Worm (Caenorhabditis elegans) whole organism, L4/young adult: Measurements from ENCODE around the gene K11H12.4.

Experiments
- W03F9.2 ChIP-seq: fragments of 150-350 bp; optimal IDR thresholded peaks from 2 replicates; lab custom pipeline; 2014; ENCODE audit warnings: missing biosample characterization, missing genetic modification characterization
- dao-5 ChIP-seq: sonication (generic microtip); optimal IDR thresholded peaks from 2 replicates; lab custom pipeline; 2016; ENCODE audit warnings: missing genotype, missing genetic modification characterization, moderate library complexity, missing compliant biosample characterization

- no peak for TF ChIP-seq dao-5
- TF ChIP-seq W03F9.2, result no peak
Observed at ce11 chrIV:633565-633964, 42.1 kb downstream of the K11H12.4 start.
